Worm (Caenorhabditis elegans) whole organism, L3 larva: ENCODE measurements around the gene pals-23.
"Not testable (repeated sequence)": the region's sequence is repeated elsewhere in the genome, so short reads cannot be mapped to it uniquely, and the experiment has no call there.

Experiments used
- R02D3.7 ChIP-seq: fragments of 150-350 bp; optimal IDR thresholded peaks from 2 replicates; lab custom pipeline; 2014; ENCODE audit warnings: missing biosample characterization, missing genetic modification characterization
- aly-2 ChIP-seq: fragments of 150-350 bp; optimal IDR thresholded peaks from 2 replicates; lab custom pipeline; 2014; ENCODE audit warnings: missing biosample characterization, missing genetic modification characterization
- ceh-16 ChIP-seq: sonication (generic microtip); optimal IDR thresholded peaks from 2 replicates; lab custom pipeline; 2017; ENCODE audit warnings: missing biosample characterization, missing genetic modification characterization
- ceh-28 ChIP-seq: fragments of 150-350 bp; optimal IDR thresholded peaks from 2 replicates; lab custom pipeline; 2014; ENCODE audit warnings: missing biosample characterization, missing genetic modification reagents, missing genetic modification characterization
- ceh-82 ChIP-seq: fragments of 150-350 bp; optimal IDR thresholded peaks from 2 replicates; lab custom pipeline; 2014; ENCODE audit warnings: missing biosample characterization, missing genetic modification characterization
- ceh-9 ChIP-seq: sonication (generic microtip); optimal IDR thresholded peaks from 2 replicates; lab custom pipeline; 2018; ENCODE audit warnings: missing biosample characterization, missing genetic modification characterization
- daf-12 ChIP-seq: fragments of 150-350 bp; optimal IDR thresholded peaks from 2 replicates; lab custom pipeline; 2014; ENCODE audit warnings: missing biosample characterization, missing genetic modification reagents, missing genetic modification characterization
- egl-27 ChIP-seq: sonication (generic microtip); optimal IDR thresholded peaks from 4 replicates; lab custom pipeline; 2017; ENCODE audit warnings: missing biosample characterization, missing genetic modification reagents, missing genetic modification characterization
- egl-5 ChIP-seq: fragments of 150-350 bp; optimal IDR thresholded peaks from 2 replicates; lab custom pipeline; 2017; ENCODE audit warnings: missing biosample characterization, missing genetic modification reagents, missing genetic modification characterization, inconsistent platforms
- elt-2 ChIP-seq: sonication (generic microtip); optimal IDR thresholded peaks from 2 replicates; lab custom pipeline; 2016; ENCODE audit warnings: missing genetic modification reagents, mild to moderate bottlenecking, missing genetic modification characterization, missing compliant biosample characterization
- elt-3 ChIP-seq, 3 experiments: fragments of 150-350 bp in 1 of 3; sonication (generic microtip) in 2 of 3; optimal IDR thresholded peaks; 2 replicates in 2 of 3; 4 replicates in 1 of 3; lab custom pipeline; 2014 to 2017; ENCODE audit warnings: missing biosample characterization in 3 of 3, missing genetic modification characterization in 3 of 3
- eor-1 ChIP-seq, 2 experiments: fragments of 150-350 bp; optimal IDR thresholded peaks; 2 replicates each; lab custom pipeline; 2014 to 2018; ENCODE audit warnings: missing biosample characterization in 2 of 2, missing genetic modification characterization in 2 of 2
- fkh-2 ChIP-seq: fragments of 150-350 bp; optimal IDR thresholded peaks from 2 replicates; lab custom pipeline; 2014; ENCODE audit warnings: missing biosample characterization, missing genetic modification reagents, missing genetic modification characterization
- fos-1 ChIP-seq: fragments of 150-350 bp; optimal IDR thresholded peaks from 2 replicates; lab custom pipeline; 2014; ENCODE audit warnings: missing biosample characterization, missing genetic modification characterization
- hmg-11 ChIP-seq: sonication (generic microtip); optimal IDR thresholded peaks from 2 replicates; lab custom pipeline; 2016; ENCODE audit warnings: missing genetic modification characterization, missing compliant biosample characterization
- jun-1 ChIP-seq: fragments of 150-350 bp; optimal IDR thresholded peaks from 2 replicates; lab custom pipeline; 2014; ENCODE audit warnings: missing biosample characterization, missing genetic modification reagents, missing genetic modification characterization
- lin-15B ChIP-seq: fragments of 150-350 bp; optimal IDR thresholded peaks from 2 replicates; lab custom pipeline; 2014; ENCODE audit warnings: missing biosample characterization, missing genetic modification characterization
- mml-1 ChIP-seq: fragments of 150-350 bp; sonication (generic microtip); optimal IDR thresholded peaks from 3 replicates; lab custom pipeline; 2014; ENCODE audit warnings: missing biosample characterization, missing genetic modification characterization
- nfya-1 ChIP-seq: sonication (generic microtip); optimal IDR thresholded peaks from 2 replicates; lab custom pipeline; 2017; ENCODE audit warnings: missing genetic modification characterization, mild to moderate bottlenecking, missing compliant biosample characterization, antibody characterized with exemption, moderate library complexity; ENCODE audit not compliant: insufficient read depth
- nhr-11 ChIP-seq: fragments of 150-350 bp; optimal IDR thresholded peaks from 2 replicates; lab custom pipeline; 2014; ENCODE audit warnings: missing biosample characterization, missing genetic modification characterization
- nhr-237 ChIP-seq: fragments of 150-350 bp; optimal IDR thresholded peaks from 2 replicates; lab custom pipeline; 2014; ENCODE audit warnings: missing biosample characterization, missing genetic modification characterization
- nhr-28 ChIP-seq: fragments of 150-350 bp; optimal IDR thresholded peaks from 2 replicates; lab custom pipeline; 2014; ENCODE audit warnings: missing biosample characterization, missing genetic modification characterization
- nhr-76 ChIP-seq: fragments of 150-350 bp; sonication (generic microtip); optimal IDR thresholded peaks from 5 replicates; lab custom pipeline; 2014; ENCODE audit warnings: missing biosample characterization, missing genetic modification characterization
- sea-2 ChIP-seq: fragments of 150-350 bp; sonication (generic microtip); optimal IDR thresholded peaks from 4 replicates; lab custom pipeline; 2014; ENCODE audit warnings: missing biosample characterization, missing genetic modification reagents, missing genetic modification characterization
- skn-1 ChIP-seq: fragments of 150-350 bp; optimal IDR thresholded peaks from 2 replicates; lab custom pipeline; 2014; ENCODE audit warnings: missing biosample characterization, missing genetic modification characterization
- snpc-4 ChIP-seq: fragments of 150-350 bp; optimal IDR thresholded peaks from 2 replicates; lab custom pipeline; 2014; ENCODE audit warnings: missing biosample characterization, missing genetic modification characterization
- tbx-2 ChIP-seq: sonication (generic microtip); optimal IDR thresholded peaks from 2 replicates; lab custom pipeline; 2016; ENCODE audit warnings: mild to moderate bottlenecking, missing genetic modification characterization, missing compliant biosample characterization
- unc-39 ChIP-seq: sonication (generic microtip); optimal IDR thresholded peaks from 4 replicates; lab custom pipeline; 2017; ENCODE audit warnings: missing biosample characterization, missing genetic modification characterization
- zag-1 ChIP-seq: fragments of 150-350 bp; optimal IDR thresholded peaks from 2 replicates; lab custom pipeline; 2014; ENCODE audit warnings: missing biosample characterization, missing genetic modification characterization
- ztf-4 ChIP-seq: fragments of 150-350 bp; optimal IDR thresholded peaks from 2 replicates; lab custom pipeline; 2014; ENCODE audit warnings: missing biosample characterization, missing genetic modification characterization

The pals-23 gene

DNA sequence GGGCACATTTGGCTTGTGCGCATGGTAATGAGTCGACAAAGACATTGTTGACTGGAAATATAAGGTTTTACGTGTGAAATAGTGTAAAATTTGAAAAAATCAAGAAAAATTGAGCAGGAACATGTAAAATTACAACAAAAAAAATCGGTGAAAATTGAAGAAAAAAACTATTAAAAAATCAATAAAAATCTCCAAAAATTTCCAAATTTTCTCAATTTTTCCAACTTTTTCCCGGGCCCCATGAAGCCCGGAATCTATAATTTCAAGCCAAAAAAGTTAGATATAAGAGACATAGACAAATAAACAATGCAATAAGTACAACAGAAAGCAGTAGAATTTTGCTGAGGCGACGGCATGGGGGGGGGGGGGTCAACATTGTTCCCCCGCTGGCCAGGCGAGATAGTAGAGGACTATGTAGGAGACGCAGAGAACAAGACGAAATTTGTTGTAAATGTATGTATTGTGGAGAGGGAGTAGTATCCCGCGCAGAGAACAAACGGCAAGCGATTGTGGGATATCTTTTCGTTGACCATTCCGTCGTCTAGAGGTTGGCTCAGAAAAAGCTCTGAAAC, 29.7 kb upstream of the pals-23 start, which contains the start of gene pat-4 (continued):
- TF ChIP-seq ceh-16 (tag; lab: Kevin White, UChicago) (no peak), ceh-9 (tag; lab: Kevin White, UChicago) (no peak), snpc-4 (tag; lab: Kevin White, UChicago) (no peak), elt-2 (tag; lab: Kevin White, UChicago) (peak; percentile 1), jun-1 (tag; lab: Kevin White, UChicago) (no peak), R02D3.7 (tag; lab: Kevin White, UChicago) (no peak), nhr-28 (tag; lab: Kevin White, UChicago) (no peak)

DNA sequence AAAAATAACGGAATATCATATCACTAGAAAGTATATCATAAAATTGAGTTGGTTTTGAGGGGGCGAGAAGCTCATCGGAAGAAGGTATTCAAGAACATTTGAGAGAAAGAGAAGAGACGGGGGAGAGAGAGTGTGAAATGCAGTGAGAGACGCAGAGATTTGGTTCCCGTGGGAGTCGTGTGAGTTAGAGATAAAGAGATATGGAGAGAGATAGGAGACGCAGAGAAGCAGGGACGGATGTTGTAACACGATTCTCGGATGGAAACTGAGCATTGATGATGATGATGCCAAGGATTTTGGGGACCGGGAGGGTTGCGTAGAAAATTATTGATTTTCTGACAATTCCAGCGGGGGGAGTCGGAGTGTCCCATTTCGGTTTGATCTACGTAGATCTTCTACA, 28.4 kb upstream of the pals-23 start:
- TF ChIP-seq daf-12 (no peak), zag-1 (tag; lab: Kevin White, UChicago) (no peak), egl-5 (tag; lab: Kevin White, UChicago) (no peak), elt-2 (tag; lab: Kevin White, UChicago) (peak; percentile 12), R02D3.7 (tag; lab: Kevin White, UChicago) (peak; percentile 13), nfya-1 (tag; lab: Kevin White, UChicago) (peak; percentile 46), ceh-28 (tag; lab: Kevin White, UChicago) (peak; percentile 58), ceh-82 (tag; lab: Kevin White, UChicago) (no peak)

DNA sequence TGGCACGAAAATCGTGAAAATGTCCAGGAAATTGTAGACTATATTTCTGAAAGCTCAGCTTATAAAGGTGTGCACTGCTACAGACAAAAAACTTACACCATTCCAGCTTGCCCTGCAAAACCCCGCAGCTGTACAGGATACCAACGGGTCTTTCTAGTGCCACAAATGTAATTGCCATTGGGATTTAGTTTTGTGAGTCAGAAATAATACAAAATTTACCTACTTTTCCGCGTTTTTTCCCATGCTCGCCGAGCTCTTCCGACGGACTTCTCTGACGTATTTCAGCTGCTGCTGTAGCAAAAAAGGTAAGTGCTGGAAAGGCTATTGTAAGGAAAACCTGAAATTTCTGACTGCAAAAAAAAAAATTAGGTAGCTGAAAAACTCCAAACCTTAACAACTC, 27.6 kb upstream of the pals-23 start, which contains the start of gene C29F9.8:
C29F9.8 (minus strand) TSS at position 101 of the 400 bp plus-strand sequence.
- TF ChIP-seq fos-1 (tag; lab: Kevin White, UChicago); ztf-4; daf-12: not testable (repeated sequence)

DNA sequence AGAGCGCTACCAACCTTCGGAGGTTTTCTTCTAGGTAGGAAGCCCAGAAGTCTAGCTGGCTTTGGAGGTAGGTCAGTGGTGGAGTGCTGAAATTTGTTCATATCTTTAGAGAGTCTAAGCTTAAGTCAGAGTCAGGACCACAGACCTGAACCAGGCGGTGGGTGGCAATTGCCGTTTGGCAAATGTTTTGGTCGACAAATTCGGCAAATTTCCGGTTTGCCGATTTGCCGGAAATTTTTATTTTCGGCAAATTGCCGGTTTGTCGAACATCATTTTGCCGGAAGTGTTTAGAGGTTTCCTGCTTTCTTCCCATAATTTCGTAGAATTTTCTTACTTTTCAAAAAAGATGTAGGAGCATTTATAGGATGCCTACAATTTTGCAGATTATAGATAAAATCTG, 25.8 kb upstream of the pals-23 start, which contains the start of gene C29F9.9:
C29F9.9 (minus strand) TSS at position 101 of the 400 bp plus-strand sequence.
- not testable (repeated sequence) for TF ChIP-seq snpc-4 (tag; lab: Kevin White, UChicago); lin-15B (tag; lab: Kevin White, UChicago); sea-2

DNA sequence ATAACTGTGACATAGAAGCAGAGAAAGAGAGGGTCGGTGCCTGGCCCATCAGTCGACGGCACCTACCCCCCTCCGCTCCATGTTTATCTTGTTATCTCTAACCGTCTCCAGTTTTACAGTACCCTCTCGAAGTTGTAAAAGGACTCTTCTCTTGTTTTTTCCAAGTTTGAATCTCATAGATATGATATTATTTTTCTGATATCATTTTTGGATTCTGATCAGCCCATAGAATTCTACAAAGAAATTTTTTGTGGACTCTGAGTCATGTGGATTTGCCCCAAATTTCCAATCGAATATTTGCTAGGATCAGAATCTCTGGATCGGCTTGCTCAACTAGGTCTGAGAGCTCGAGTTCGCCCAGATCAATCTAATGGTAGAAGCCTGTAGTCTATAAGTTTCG, 10.0 kb upstream of the pals-23 start, which contains the start of gene C29F9.6:
C29F9.6 (plus strand) TSS at position 301 of the 400 bp plus-strand sequence.
- TF ChIP-seq aly-2 (tag; lab: Kevin White, UChicago) (no peak), mml-1 (tag; lab: Kevin White, UChicago) (no peak), ceh-9 (tag; lab: Kevin White, UChicago) (no peak), nhr-237 (tag; lab: Kevin White, UChicago) (no peak), elt-3 (tag; optimal IDR thresholded peaks at IDR 0.05; lab: Kevin White, UChicago) (no peak), elt-2 (tag; lab: Kevin White, UChicago) (no peak), sea-2 (no peak), nhr-76 (no peak), hmg-11 (no peak), tbx-2 (tag; lab: Kevin White, UChicago) (no peak), fos-1 (tag; lab: Kevin White, UChicago) (no peak), ceh-16 (tag; lab: Kevin White, UChicago) (no peak), nfya-1 (tag; lab: Kevin White, UChicago) (no peak), snpc-4 (tag; lab: Kevin White, UChicago) (no peak), egl-5 (tag; lab: Kevin White, UChicago) (no peak), fkh-2 (tag; lab: Kevin White, UChicago) (no peak), R02D3.7 (tag; lab: Kevin White, UChicago) (no peak), eor-1 (tag; optimal IDR thresholded peaks at IDR 0.05; lab: Kevin White, UChicago) (no peak), nhr-11 (tag; lab: Kevin White, UChicago) (no peak)

DNA sequence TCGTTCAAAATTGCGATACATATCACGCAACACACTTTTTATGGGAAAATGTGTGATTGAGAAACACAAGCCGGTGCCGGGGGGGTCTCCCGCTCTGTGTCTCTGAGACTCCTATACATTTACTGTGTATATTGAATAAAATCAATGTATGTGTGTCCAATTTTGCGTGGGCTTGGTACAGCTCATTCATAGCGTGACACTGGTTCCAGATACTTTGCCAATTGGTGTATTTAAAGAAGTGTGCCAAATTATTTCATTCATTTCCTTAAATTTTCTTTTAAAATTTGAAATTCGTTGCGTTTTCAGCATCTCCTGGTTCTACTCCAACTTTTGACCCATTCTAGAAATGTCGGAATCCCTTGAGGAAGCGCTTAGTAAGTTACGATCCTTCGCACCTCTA, 7.4 kb upstream of the pals-23 start, which contains the start of gene C29F9.5:
C29F9.5 (plus strand) TSS at position 301 of the 400 bp plus-strand sequence.
- TF ChIP-seq ceh-9 (tag; lab: Kevin White, UChicago) (no peak), elt-2 (tag; lab: Kevin White, UChicago) (no peak)

DNA sequence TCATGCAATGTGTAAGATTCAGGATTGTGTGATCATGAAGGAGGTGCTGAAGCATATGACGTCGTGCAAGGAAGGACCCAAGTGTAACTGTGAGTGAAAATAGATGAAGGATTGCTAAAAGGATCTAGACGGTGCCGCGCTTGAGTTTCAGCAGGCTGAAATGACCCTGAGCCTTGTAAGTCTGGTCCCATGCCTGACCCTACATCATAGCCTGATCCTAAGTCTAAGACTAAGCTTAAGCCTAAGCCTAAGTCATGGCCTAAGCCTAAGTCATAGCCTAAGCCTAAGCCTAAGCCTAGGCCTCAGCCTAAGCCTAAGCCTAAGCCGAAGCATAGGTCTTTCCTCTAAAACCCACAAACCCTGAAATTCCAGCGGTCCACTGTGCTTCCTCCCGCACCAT, 6.7 kb upstream of the pals-23 start:
- TF ChIP-seq skn-1 (tag; lab: Kevin White, UChicago) (no peak), unc-39 (no peak), fos-1 (tag; lab: Kevin White, UChicago) (no peak), egl-27 (tag; lab: Kevin White, UChicago) (no peak), elt-3 (tag; optimal IDR thresholded peaks at IDR 0.05; lab: Kevin White, UChicago) (no peak)
